Fruit fly (Drosophila melanogaster): ENCODE data around the gene CG32668.

Gene CG32668

DNA sequence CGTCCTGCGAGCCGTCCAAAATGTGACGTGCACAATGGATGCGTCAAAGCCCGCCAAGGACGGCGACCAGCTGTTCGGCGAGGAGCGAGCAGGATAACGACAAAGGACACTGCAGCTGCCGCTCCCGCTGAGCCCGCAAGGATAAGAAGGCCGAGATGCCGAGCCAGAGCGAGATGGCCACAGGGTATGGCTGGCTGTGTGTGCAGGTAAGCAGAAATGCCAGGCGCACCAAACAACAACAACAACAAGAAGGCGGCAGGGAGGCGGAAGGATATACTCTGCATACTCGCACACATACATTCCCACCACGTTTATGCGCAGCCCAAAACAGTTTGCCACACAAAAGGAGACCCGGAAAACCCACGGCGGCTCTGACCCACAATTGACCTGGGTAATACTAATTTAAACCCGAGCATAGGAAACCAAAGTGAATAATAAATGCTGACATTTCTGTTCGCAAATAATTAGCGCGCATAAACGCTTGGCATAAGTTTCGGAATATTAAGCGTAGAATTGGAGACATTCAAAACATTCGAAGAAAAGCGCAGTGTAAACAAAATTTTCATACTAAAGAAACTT, 12.9 kb downstream of the CG32668 start:
- TF ChIP-seq CTCF (optimal IDR thresholded peaks at IDR 0.05), result no peak

DNA sequence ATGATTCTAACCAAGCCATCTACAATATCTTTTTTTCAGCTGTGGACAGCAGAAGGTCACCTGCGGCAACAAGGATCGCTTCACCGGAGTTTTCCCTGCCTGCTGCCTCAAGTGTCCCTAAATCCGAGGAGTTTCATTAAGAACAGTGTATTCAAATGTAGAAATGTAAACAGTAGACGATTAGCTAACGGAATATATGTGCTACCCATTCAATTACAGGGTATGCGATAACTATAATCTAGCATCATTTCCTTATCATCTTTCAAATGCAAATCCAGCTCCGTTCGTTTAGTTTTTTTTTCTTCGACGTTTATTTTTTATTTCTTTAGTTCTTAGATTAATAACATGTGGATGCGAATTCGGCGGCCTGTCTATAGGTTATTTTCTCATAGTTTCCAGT, 15.0 kb downstream of the CG32668 start:
- no peak for TF ChIP-seq CG8478 (optimal IDR thresholded peaks at IDR 0.05)
- TF ChIP-seq CTCF (optimal IDR thresholded peaks at IDR 0.05), result no peak

DNA sequence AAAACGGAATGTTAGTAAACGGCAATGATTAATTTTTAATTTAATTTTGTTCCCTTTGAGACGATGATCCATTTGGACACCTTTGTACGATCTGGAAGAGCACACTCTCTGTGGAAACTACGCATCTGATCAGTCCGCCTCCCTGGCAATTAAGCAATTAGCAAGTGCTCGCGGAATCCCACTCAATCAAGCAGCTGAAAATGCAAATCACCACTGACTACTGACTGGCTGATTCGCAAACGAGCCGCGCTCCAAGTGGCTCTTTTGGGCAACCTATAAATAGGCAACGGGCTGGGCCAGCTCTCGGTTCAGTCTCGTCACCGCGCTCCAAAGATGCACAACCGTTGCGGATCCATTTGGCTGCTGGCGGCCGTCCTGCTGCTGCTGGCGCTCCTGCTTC, 15.7 kb downstream of the CG32668 start, which contains the start of gene CG15201:
Gene CG15201, plus strand, starts transcription at position 301 of the 400 bp plus-strand sequence.
- TF ChIP-seq CG8478 (optimal IDR thresholded peaks at IDR 0.05), result no peak
- TF ChIP-seq CTCF (optimal IDR thresholded peaks at IDR 0.05), result no peak

DNA sequence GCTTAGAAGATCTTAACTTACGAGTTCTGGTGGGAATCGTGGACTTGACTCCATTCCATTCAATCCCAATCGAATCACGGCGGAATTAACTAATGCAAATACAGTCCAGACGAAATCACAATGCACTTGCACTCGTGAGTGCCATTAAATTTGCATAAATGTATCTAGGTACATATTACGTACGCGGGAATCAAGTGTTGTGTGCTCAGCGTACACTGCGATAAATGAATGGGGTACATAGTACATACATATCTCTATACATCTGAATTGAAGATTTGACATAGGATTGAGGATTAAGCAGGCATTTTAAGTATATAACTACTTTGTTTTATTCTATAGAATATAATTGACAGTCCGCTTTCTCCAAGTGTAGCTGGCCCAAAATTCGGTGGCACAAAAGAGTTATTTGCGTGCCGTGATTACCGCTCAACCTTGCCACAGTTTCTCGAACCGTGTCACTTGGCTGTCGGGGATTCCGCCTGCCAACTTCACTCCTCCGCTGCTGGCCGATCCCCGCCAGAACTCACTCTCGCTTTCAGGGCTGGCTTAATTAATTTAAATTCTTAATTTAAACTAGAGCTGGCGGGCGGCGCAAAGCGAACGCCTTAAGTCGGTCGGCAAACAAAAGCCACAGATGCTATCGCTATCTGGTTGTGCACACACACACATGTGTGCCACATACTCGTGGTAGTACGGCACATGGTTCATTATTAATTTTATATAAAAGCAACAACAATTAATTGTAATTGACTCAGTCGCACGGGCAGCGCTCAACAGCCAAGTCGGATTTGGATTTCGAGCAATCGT, 17.6 kb downstream of the CG32668 start, which contains the start of the genes CG15199 and CG15202:
Gene CG15199, minus strand, starts transcription at position 51 of the 807 bp plus-strand sequence.
Gene CG15202, plus strand, starts transcription at position 757 of the 807 bp plus-strand sequence.
- no peak for TF ChIP-seq CTCF (optimal IDR thresholded peaks at IDR 0.05)
- TF ChIP-seq CG8478 (optimal IDR thresholded peaks at IDR 0.05), result no peak

DNA sequence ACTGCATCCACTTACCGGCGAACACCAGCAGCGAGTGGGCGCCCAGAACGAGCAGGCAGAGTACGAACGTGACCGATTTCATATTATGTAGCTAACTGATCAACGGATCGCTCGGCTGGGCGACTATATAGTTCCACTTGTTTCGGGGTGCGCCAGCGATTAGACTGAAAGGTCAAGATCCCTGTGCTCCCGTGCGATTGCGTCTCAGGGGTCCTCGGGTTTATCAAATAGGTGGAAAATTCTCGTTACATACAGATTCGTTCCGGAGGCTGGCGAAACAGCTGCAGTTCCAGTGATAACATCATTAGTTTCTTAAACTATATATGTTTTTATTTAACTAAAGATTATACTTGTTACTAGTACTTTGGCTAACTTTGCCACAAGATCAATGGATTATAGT, 19.4 kb downstream of the CG32668 start, which contains the start of gene ssp7:
Gene ssp7, minus strand, starts transcription at position 101 of the 400 bp plus-strand sequence.
- TF ChIP-seq CG8478 (optimal IDR thresholded peaks at IDR 0.05) (no peak), CTCF (optimal IDR thresholded peaks at IDR 0.05) (no peak)

DNA sequence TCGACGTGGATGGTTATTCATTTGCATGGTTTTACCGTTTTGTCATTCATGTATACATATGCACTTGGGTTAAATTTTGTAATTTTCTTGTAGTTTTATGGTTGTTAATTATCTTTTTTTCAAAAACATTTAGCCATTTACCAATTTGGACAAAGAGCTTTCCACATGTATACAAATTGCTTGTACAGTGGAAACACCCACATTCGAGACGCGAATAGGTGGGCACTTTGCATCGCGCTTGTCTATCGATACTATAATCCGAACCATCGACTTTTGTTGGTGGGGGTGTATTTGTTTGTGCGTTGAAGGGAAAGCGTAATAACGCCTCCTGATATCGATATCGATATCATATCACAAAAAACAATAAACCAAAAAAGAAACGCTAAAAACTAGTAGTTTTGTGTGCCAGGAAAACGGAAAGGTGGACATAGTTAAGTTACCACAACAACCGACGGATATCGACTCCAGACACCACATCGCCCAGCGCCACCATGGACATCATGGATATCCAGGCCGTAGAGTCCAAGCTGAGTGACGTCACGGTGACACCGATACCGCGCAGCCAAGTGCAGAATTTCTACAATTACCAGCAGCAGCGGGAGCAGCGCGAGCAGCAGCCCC, 21.9 kb downstream of the CG32668 start, which contains the start of gene CDK2AP1:
Gene CDK2AP1, plus strand, starts transcription at position 294 of the 621 bp plus-strand sequence.
- TF ChIP-seq CG8478 (optimal IDR thresholded peaks at IDR 0.05) (no peak), CTCF (optimal IDR thresholded peaks at IDR 0.05) (peak in 1 of 2 experiments; percentile 28)

DNA sequence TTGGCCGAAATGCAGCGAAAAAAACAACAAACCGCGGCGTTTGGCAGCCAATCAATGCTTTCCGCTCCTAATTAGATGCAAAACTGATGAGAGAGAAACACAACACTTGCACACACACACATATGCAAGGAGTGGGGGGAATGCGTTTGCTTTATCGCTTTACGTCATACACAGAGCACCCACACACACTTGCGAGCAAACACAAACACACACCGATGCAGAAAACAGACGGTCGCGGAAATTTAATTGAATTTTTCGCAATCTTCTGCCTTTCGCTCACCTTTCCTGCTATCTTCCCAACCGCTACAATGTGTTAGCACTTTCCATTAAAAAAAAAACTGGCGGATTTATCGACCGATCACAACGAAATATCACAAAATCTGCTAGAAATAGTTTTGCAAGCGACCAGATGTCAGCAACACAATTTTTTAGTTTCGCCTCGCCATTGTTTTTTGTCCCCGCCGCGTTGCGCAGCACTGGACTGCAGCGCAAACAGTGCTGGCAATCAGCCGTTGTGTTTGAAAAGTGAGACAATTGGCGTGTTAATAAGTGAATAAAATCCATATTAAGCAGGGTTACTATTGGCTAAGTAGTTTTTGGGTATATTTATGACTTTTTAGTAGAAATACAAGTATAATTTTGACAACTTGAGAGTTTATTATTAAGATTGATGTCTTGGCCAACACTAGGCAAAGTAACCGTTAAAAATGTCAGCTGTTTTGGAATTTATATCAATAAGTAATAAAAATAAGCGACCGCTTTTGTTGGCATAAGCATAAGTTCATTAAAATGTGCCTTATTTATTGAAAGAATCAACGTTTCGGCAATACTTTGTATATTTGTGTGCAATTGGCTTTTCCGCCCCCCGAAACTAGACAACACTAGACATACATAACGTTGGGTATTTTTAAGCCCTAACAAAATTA, 22.7 kb downstream of the CG32668 start, which contains the start of gene Klp10A:
Gene Klp10A, minus strand, starts transcription at position 532 of the 926 bp plus-strand sequence.
- TF ChIP-seq CG8478 (optimal IDR thresholded peaks at IDR 0.05), result no peak
- no peak for TF ChIP-seq CTCF (optimal IDR thresholded peaks at IDR 0.05)

DNA sequence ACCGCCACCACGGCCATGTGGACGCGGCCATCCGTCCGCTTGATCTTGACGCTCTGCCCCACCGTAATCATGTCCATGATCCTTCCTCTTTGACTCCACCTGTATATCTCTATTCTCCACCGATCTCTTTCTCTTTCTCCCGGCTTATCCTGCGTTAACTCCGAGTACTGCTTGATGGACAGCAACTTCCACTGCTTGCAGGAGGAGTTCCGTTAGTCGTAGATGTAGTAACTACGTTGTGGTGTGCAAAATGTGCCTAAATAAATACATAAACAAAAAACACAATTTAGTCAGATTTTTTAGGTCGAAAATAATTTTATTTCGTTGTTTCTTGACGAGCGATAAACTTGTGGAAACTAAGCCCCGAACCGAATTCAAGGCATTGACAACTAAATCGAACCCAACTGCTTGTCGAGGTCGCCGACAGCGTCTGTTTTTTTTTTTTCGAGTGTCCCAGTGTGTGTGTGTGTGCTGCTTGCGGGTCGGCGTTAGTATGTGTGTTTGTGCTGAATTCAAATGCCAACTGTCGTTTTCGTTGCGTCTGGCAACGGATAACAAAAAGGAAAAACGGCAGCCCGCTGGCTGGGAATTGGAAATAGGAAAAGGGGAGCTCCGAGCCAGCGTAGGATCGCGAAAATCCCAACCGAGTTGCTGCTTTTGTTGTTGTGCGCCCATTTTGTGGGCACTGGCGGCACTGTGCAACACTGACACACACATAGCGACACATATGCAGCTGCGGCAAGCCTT, 23.5 kb downstream of the CG32668 start:
- no peak for TF ChIP-seq CG8478 (optimal IDR thresholded peaks at IDR 0.05)
- TF ChIP-seq CTCF (optimal IDR thresholded peaks at IDR 0.05), result no peak

DNA sequence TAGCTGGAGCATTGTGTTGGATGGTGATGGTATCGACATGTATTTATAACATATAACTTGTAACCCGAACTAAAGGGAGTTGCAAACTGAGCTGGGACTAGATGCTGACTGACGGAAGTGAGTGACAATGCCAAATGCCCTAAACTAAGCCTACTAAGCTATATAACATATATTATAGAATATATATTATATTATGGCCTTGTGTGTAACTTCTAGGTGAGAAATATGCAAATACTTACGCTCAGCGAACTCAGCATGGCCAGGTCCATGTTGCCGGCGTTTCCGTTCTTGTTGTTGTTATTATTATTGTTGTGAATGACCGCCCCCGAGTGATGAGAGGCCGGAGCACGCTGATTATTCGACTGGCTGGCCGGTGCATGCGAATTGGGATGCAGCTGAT, 27.2 kb downstream of the CG32668 start, which contains the start of gene CG44385:
Gene CG44385, minus strand, starts transcription at position 101 of the 400 bp plus-strand sequence.
- no peak for TF ChIP-seq CG8478 (optimal IDR thresholded peaks at IDR 0.05)
- TF ChIP-seq CTCF (optimal IDR thresholded peaks at IDR 0.05), result no peak

DNA sequence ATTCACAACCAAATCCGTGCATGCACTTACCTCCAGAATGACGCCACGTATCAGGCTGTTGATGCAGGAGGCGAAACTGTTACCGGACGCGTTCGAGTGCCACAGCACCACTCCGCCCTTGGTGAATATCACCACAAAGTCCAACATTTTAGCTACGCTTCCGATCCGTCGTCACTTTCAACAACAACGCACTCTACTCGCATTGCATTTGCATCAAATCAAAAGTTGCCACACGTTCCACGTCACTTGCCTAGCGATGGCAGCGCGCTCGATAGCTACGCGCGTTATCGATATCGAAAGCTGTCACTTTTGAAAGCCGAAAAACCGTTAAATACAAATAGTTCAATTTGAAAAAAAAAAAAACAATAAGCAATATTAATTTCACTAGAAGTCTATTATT, 30.7 kb downstream of the CG32668 start, which contains the start of gene SrpRalpha:
Gene SrpRalpha, minus strand, starts transcription at position 260 of the 400 bp plus-strand sequence.
- TF ChIP-seq CTCF (optimal IDR thresholded peaks at IDR 0.05) (no peak), CG8478 (optimal IDR thresholded peaks at IDR 0.05) (no peak)

DNA sequence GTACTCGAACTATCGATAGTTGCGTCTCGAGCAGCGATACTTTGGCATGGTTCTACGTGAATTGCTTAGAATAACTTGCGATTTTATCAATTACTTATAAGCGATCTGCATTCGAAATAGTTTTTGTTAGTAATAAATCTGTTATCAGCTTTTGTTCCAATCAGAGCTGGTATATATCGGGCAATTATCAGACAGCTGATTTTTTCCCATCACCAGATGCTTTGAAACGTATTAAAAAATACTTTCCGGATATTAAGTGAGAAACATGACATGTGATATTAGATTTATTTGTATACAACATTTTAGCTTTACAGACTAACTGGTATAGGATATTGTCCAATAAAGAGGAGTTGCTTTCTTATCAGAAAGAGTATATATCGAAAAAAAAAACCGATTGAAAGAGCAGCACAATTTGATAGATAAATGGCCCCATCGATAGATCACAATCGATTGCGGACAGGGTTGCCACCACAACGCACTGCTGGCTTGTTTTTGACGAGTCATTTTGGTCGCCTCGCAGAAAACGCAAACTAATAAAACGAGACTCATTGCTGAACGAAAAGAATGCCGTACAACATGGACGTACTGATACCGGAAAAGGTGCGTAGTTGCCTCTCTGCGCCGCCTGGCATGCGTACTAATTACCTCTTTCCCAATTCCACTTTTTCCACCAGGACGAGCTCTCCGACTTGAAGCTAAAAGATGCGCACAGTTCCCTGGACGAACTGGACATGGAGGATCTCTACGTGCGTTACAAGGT, 34.6 kb downstream of the CG32668 start, which contains the start of gene Rpt3:
Gene Rpt3, plus strand, starts transcription at position 353 of the 760 bp plus-strand sequence.
- no peak for TF ChIP-seq CG8478 (optimal IDR thresholded peaks at IDR 0.05)
- TF ChIP-seq CTCF (optimal IDR thresholded peaks at IDR 0.05), result no peak

DNA sequence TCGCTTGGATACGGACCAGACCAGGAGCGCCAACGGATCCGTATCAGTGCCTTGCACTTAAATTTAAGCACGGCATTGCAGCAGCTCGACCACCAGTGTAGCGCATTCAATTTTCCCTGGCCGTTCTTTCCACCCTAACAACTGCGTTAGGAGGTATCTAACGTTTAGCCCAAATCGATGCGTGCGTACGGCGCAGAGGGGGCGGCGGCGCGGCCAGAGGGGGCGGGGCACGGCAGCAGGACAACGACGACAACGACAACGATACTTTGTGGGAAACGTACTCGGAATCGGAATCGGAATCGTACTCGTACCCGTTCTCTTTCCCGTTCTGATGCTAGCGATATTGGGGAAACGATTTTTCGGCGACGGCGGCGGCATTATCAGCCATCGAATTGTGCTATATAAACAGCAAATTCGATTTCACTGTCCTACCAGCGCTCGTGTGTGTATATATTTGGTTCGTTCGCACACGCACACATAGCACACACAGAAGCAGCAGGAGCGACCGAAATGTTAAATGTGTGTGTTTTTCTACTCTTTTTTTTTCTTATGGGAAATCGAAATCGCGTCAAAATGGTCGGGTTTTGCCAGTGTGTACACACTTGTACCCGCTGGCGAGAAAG, 35.3 kb downstream of the CG32668 start, which contains the start of gene CG11122:
Gene CG11122, minus strand, starts transcription at position 601 of the 623 bp plus-strand sequence.
- TF ChIP-seq CTCF (optimal IDR thresholded peaks at IDR 0.05) (no peak), CG8478 (optimal IDR thresholded peaks at IDR 0.05) (no peak)
